Worm (Caenorhabditis elegans) whole organism, late embryonic: Measurements from ENCODE around the gene Y75B8A.32.

Experiments
- dmd-4 ChIP-seq: sonication (generic microtip); optimal IDR thresholded peaks from 2 replicates; lab custom pipeline; 2016; ENCODE audit warnings: borderline replicate concordance, missing genetic modification characterization, missing compliant biosample characterization
- eyg-1 ChIP-seq: sonication (generic microtip); optimal IDR thresholded peaks from 2 replicates; lab custom pipeline; 2016; ENCODE audit warnings: missing genotype, missing genetic modification characterization, missing compliant biosample characterization
- hlh-13 ChIP-seq: fragments of 200-800 bp; sonication (Bioruptor generic); optimal IDR thresholded peaks from 2 replicates; lab custom pipeline; 2018; ENCODE audit warnings: mild to moderate bottlenecking, missing genetic modification characterization, missing compliant biosample characterization
- lin-11 ChIP-seq: fragments of 200-800 bp; sonication (Bioruptor generic); optimal IDR thresholded peaks from 2 replicates; lab custom pipeline; 2018; ENCODE audit warnings: mild to moderate bottlenecking, missing genetic modification characterization, missing compliant biosample characterization
- nhr-11 ChIP-seq: fragments of 150-350 bp; optimal IDR thresholded peaks from 2 replicates; lab custom pipeline; 2014; ENCODE audit warnings: missing biosample characterization, missing genetic modification characterization
- pat-9 ChIP-seq: fragments of 200-800 bp; sonication (Bioruptor generic); optimal IDR thresholded peaks from 2 replicates; lab custom pipeline; 2018; ENCODE audit warnings: mild to moderate bottlenecking, missing genetic modification characterization, moderate library complexity, missing compliant biosample characterization
- pha-4 ChIP-seq: fragments of 150-350 bp; optimal IDR thresholded peaks from 2 replicates; lab custom pipeline; 2018; ENCODE audit warnings: missing biosample characterization, missing genetic modification reagents, missing genetic modification characterization
- pros-1 ChIP-seq: fragments of 150-350 bp; optimal IDR thresholded peaks from 2 replicates; lab custom pipeline; 2014; ENCODE audit warnings: missing biosample characterization, missing genetic modification reagents, missing genetic modification characterization

ce11 chrIII:12373306-12373705, 14.9 kb upstream of the Y75B8A.32 start:
- TF ChIP-seq pha-4 (no peak), hlh-13 (GFP tag; lab: Kevin White, UChicago) (no peak), eyg-1 (tag; lab: Kevin White, UChicago) (no peak), nhr-11 (tag; lab: Kevin White, UChicago) (no peak), pros-1 (tag; lab: Kevin White, UChicago) (no peak), pat-9 (no peak), dmd-4 (tag; lab: Kevin White, UChicago) (no peak), lin-11 (tag; lab: Kevin White, UChicago) (no peak)
